Worm (Caenorhabditis elegans) whole organism, L4 larva: ENCODE results near the gene F22F7.8.

Experiments
- F10B5.3 ChIP-seq: sonication (generic microtip); optimal IDR thresholded peaks from 2 replicates; lab custom pipeline; 2016; ENCODE audit warnings: mild to moderate bottlenecking, missing genetic modification characterization, missing compliant biosample characterization
- F37D6.2 ChIP-seq: sonication (generic microtip); optimal IDR thresholded peaks from 2 replicates; lab custom pipeline; 2016; ENCODE audit warnings: mild to moderate bottlenecking, missing genetic modification characterization, missing compliant biosample characterization
- R02D3.7 ChIP-seq: fragments of 150-350 bp; sonication (generic microtip); optimal IDR thresholded peaks from 3 replicates; lab custom pipeline; 2014; ENCODE audit warnings: missing biosample characterization, missing genetic modification characterization
- T20F7.1 ChIP-seq: fragments of 200-800 bp; sonication (Bioruptor generic); optimal IDR thresholded peaks from 2 replicates; lab custom pipeline; 2018; ENCODE audit warnings: mild to moderate bottlenecking, missing genetic modification characterization, missing compliant biosample characterization
- T26A8.4 ChIP-seq: fragments of 200-800 bp; sonication (Bioruptor generic); IDR thresholded peaks from 2 replicates; pipeline ENCODE4 v1.3.6; 2022; ENCODE audit warnings: missing genetic modification characterization, missing compliant biosample characterization
- Y105C5A.15 ChIP-seq: fragments of 200-800 bp; sonication (Bioruptor generic); IDR thresholded peaks from 2 replicates; pipeline ENCODE4 v1.3.6; 2022; ENCODE audit warnings: missing genetic modification characterization, missing compliant biosample characterization
- ZK337.2 ChIP-seq: fragments of 200-800 bp; sonication (Bioruptor generic); IDR thresholded peaks from 2 replicates; pipeline ENCODE4 v1.3.6; 2022; ENCODE audit warnings: missing genetic modification reagents, missing genetic modification characterization, missing compliant biosample characterization
- ZK546.5 ChIP-seq, 2 experiments: sonication (generic microtip); optimal IDR thresholded peaks; 2 replicates each; lab custom pipeline; 2017; ENCODE audit warnings: missing biosample characterization in 2 of 2, missing genetic modification characterization in 2 of 2
- aha-1 ChIP-seq: fragments of 150-350 bp; peaks from one replicate; lab custom pipeline; 2014; ENCODE audit warnings: missing biosample characterization, missing genetic modification characterization
- ama-1 ChIP-seq: fragments of 150-350 bp; optimal IDR thresholded peaks from 2 replicates; lab custom pipeline; 2014; ENCODE audit warnings: inconsistent platforms, mixed read lengths
- arid-1 ChIP-seq: fragments of 200-800 bp; sonication (Bioruptor generic); conservative IDR thresholded peaks from 2 replicates; pipeline ENCODE4 v1.3.6; 2022; ENCODE audit warnings: missing genetic modification reagents, missing genetic modification characterization, missing compliant biosample characterization
- attf-4 ChIP-seq: sonication (generic microtip); optimal IDR thresholded peaks from 3 replicates; lab custom pipeline; 2017; ENCODE audit warnings: missing biosample characterization, missing genetic modification characterization
- ceh-20 ChIP-seq: fragments of 200-800 bp; sonication (Bioruptor generic); IDR thresholded peaks from 2 replicates; pipeline ENCODE4 v1.3.6; 2022; ENCODE audit warnings: missing genetic modification reagents, missing genetic modification characterization, missing compliant biosample characterization
- ceh-28 ChIP-seq: fragments of 150-350 bp; optimal IDR thresholded peaks from 2 replicates; lab custom pipeline; 2014; ENCODE audit warnings: missing biosample characterization, missing genetic modification reagents, missing genetic modification characterization
- ceh-44 ChIP-seq: fragments of 200-800 bp; sonication (Bioruptor generic); IDR thresholded peaks from 2 replicates; pipeline ENCODE4 v1.3.6; 2022; ENCODE audit warnings: missing genetic modification reagents, missing genetic modification characterization, missing compliant biosample characterization
- daf-12 ChIP-seq: fragments of 150-350 bp; optimal IDR thresholded peaks from 2 replicates; lab custom pipeline; 2014; ENCODE audit warnings: missing biosample characterization, missing genetic modification reagents, missing genetic modification characterization
- daf-16 ChIP-seq, 3 experiments: sonication (generic microtip); optimal IDR thresholded peaks; 2 replicates each; lab custom pipeline; 2016 to 2017; ENCODE audit warnings: missing genetic modification characterization in 3 of 3, missing genetic modification reagents in 3 of 3, mild to moderate bottlenecking in 2 of 3, missing compliant biosample characterization in 2 of 3, missing biosample characterization in 1 of 3, moderate library complexity in 1 of 3
- daf-19 ChIP-seq: fragments of 200-800 bp; sonication (Bioruptor generic); conservative IDR thresholded peaks from 2 replicates; pipeline ENCODE4 v1.3.6; 2022; ENCODE audit warnings: missing genetic modification characterization, missing compliant biosample characterization
- dmd-6 ChIP-seq: fragments of 200-800 bp; sonication (Bioruptor generic); IDR thresholded peaks from 2 replicates; pipeline ENCODE4 v1.3.6; 2022; ENCODE audit warnings: missing genetic modification reagents, missing genetic modification characterization, missing compliant biosample characterization
- duxl-1 ChIP-seq: sonication (generic microtip); optimal IDR thresholded peaks from 2 replicates; lab custom pipeline; 2016; ENCODE audit warnings: mild to moderate bottlenecking, missing genetic modification characterization, moderate library complexity, missing compliant biosample characterization; ENCODE audit not compliant: poor library complexity
- egl-43 ChIP-seq: fragments of 200-800 bp; sonication (Bioruptor generic); IDR thresholded peaks from 2 replicates; pipeline ENCODE4 v1.3.6; 2022; ENCODE audit warnings: missing genetic modification reagents, missing genetic modification characterization, missing compliant biosample characterization
- hif-1 ChIP-seq, 2 experiments: sonication (generic microtip); optimal IDR thresholded peaks; 2 replicates each; lab custom pipeline; 2016 to 2017; ENCODE audit warnings: missing compliant biosample characterization in 2 of 2, missing genetic modification characterization in 2 of 2, missing genetic modification reagents in 2 of 2, missing genotype in 2 of 2, mild to moderate bottlenecking in 1 of 2
- hlh-11 ChIP-seq: fragments of 200-800 bp; sonication (Bioruptor generic); optimal IDR thresholded peaks from 2 replicates; lab custom pipeline; 2018; ENCODE audit warnings: mild to moderate bottlenecking, missing genetic modification characterization, missing compliant biosample characterization
- hlh-30 ChIP-seq: sonication (generic microtip); optimal IDR thresholded peaks from 2 replicates; lab custom pipeline; 2017; ENCODE audit warnings: antibody characterized with exemption, mild to moderate bottlenecking, missing genetic modification characterization, missing compliant biosample characterization; ENCODE audit not compliant: insufficient read depth
- jun-1 ChIP-seq: fragments of 150-350 bp; optimal IDR thresholded peaks from 2 replicates; lab custom pipeline; 2014; ENCODE audit warnings: missing biosample characterization, missing genetic modification reagents, missing genetic modification characterization
- lin-13 ChIP-seq: fragments of 150-350 bp; optimal IDR thresholded peaks from 2 replicates; lab custom pipeline; 2014; ENCODE audit warnings: missing biosample characterization, missing genetic modification reagents, missing genetic modification characterization
- lin-29 ChIP-seq: fragments of 200-800 bp; sonication (Bioruptor generic); IDR thresholded peaks from 2 replicates; pipeline ENCODE4 v1.3.6; 2022; ENCODE audit warnings: missing genetic modification reagents, missing genetic modification characterization, missing compliant biosample characterization
- lir-3 ChIP-seq: sonication (generic microtip); optimal IDR thresholded peaks from 2 replicates; lab custom pipeline; 2016; ENCODE audit warnings: mild to moderate bottlenecking, missing genetic modification characterization, missing compliant biosample characterization
- lsy-2 ChIP-seq, 2 experiments: fragments of 150-350 bp in 1 of 2; sonication (generic microtip) in 1 of 2; optimal IDR thresholded peaks; 2 replicates each; lab custom pipeline; 2014 to 2017; ENCODE audit warnings: missing biosample characterization in 2 of 2, missing genetic modification characterization in 2 of 2
- madf-5 ChIP-seq, 2 experiments: fragments of 200-800 bp; sonication (Bioruptor generic); IDR thresholded peaks; 2 replicates each; pipeline ENCODE4 v1.3.6; 2022; ENCODE audit warnings: missing compliant biosample characterization in 2 of 2, missing genetic modification characterization in 2 of 2
- madf-9 ChIP-seq: fragments of 200-800 bp; sonication (Bioruptor generic); conservative IDR thresholded peaks from 2 replicates; pipeline ENCODE4 v1.3.6; 2022; ENCODE audit warnings: missing genetic modification reagents, missing genetic modification characterization, missing compliant biosample characterization
- mep-1 ChIP-seq: fragments of 150-350 bp; sonication (generic microtip); optimal IDR thresholded peaks from 3 replicates; lab custom pipeline; 2014; ENCODE audit warnings: missing biosample characterization, missing genetic modification characterization
- mxl-3 ChIP-seq: fragments of 200-800 bp; sonication (Bioruptor generic); optimal IDR thresholded peaks from 2 replicates; lab custom pipeline; 2018; ENCODE audit warnings: mild to moderate bottlenecking, missing genetic modification characterization, missing compliant biosample characterization
- nhr-102 ChIP-seq: sonication (generic microtip); optimal IDR thresholded peaks from 2 replicates; lab custom pipeline; 2016; ENCODE audit warnings: mild to moderate bottlenecking, missing genetic modification characterization, moderate library complexity, missing compliant biosample characterization
- nhr-11 ChIP-seq: fragments of 150-350 bp; optimal IDR thresholded peaks from 2 replicates; lab custom pipeline; 2014; ENCODE audit warnings: missing biosample characterization, missing genetic modification characterization
- nhr-25 ChIP-seq: sonication (generic microtip); optimal IDR thresholded peaks from 2 replicates; lab custom pipeline; 2017; ENCODE audit warnings: missing genetic modification characterization, mild to moderate bottlenecking, missing compliant biosample characterization, antibody characterized with exemption, moderate library complexity, borderline replicate concordance; ENCODE audit not compliant: insufficient read depth
- nhr-42 ChIP-seq: fragments of 200-800 bp; sonication (Bioruptor generic); IDR thresholded peaks from 2 replicates; pipeline ENCODE4 v1.3.6; 2022; ENCODE audit warnings: missing genetic modification characterization, missing compliant biosample characterization
- nhr-76 ChIP-seq: fragments of 150-350 bp; optimal IDR thresholded peaks from 2 replicates; lab custom pipeline; 2014; ENCODE audit warnings: missing biosample characterization, missing genetic modification characterization
- pha-4 ChIP-seq, 2 experiments: fragments of 150-350 bp in 1 of 2; fragments of 200-800 bp in 1 of 2; sonication (Bioruptor generic) in 1 of 2; IDR thresholded peaks in 1 of 2; optimal IDR thresholded peaks in 1 of 2; 2 replicates each; pipeline versions ENCODE4 v1.3.6 to Lab custom; 2014 to 2022; ENCODE audit warnings: missing genetic modification characterization in 2 of 2, missing genetic modification reagents in 2 of 2, missing biosample characterization in 1 of 2, missing compliant biosample characterization in 1 of 2
- php-3 ChIP-seq: fragments of 200-800 bp; sonication (Bioruptor generic); IDR thresholded peaks from 2 replicates; pipeline ENCODE4 v1.3.6; 2022; ENCODE audit warnings: missing genetic modification reagents, missing genetic modification characterization, missing compliant biosample characterization
- pqm-1 ChIP-seq: sonication (generic microtip); optimal IDR thresholded peaks from 2 replicates; lab custom pipeline; 2017; ENCODE audit warnings: missing biosample characterization, missing genetic modification characterization
- saeg-2 ChIP-seq: fragments of 200-800 bp; sonication (Bioruptor generic); IDR thresholded peaks from 2 replicates; pipeline ENCODE4 v1.3.6; 2022; ENCODE audit warnings: missing genetic modification reagents, missing genetic modification characterization, missing compliant biosample characterization
- set-16 ChIP-seq: fragments of 200-800 bp; sonication (Bioruptor generic); IDR thresholded peaks from 2 replicates; pipeline ENCODE4 v1.3.6; 2022; ENCODE audit warnings: missing genetic modification reagents, missing genetic modification characterization, missing compliant biosample characterization
- snpc-1.2 ChIP-seq: fragments of 200-800 bp; sonication (Bioruptor generic); IDR thresholded peaks from 2 replicates; pipeline ENCODE4 v1.3.6; 2022; ENCODE audit warnings: missing genetic modification reagents, missing genetic modification characterization, missing compliant biosample characterization
- spr-3 ChIP-seq: fragments of 200-800 bp; sonication (Bioruptor generic); optimal IDR thresholded peaks from 2 replicates; lab custom pipeline; 2018; ENCODE audit warnings: mild to moderate bottlenecking, missing genetic modification characterization, missing compliant biosample characterization
- tra-1 ChIP-seq: fragments of 200-800 bp; sonication (Bioruptor generic); IDR thresholded peaks from 2 replicates; pipeline ENCODE4 v1.3.6; 2022; ENCODE audit warnings: missing genetic modification reagents, missing genetic modification characterization, missing compliant biosample characterization
- unc-62 ChIP-seq, 3 experiments: fragments of 150-350 bp in 1 of 3; sonication (generic microtip); optimal IDR thresholded peaks in 2 of 3; peaks in 1 of 3; 1 replicate in 1 of 3; 2 replicates in 2 of 3; lab custom pipeline; 2014 to 2017; ENCODE audit warnings: missing biosample characterization in 3 of 3, missing genetic modification characterization in 3 of 3, missing genetic modification reagents in 3 of 3, missing genotype in 1 of 3
- zag-1 ChIP-seq: fragments of 150-350 bp; optimal IDR thresholded peaks from 2 replicates; lab custom pipeline; 2014; ENCODE audit warnings: missing biosample characterization, missing genetic modification characterization
- zip-11 ChIP-seq: fragments of 200-800 bp; sonication (Bioruptor generic); IDR thresholded peaks from 2 replicates; pipeline ENCODE4 v1.3.6; 2022; ENCODE audit warnings: missing genetic modification characterization, missing compliant biosample characterization
- zip-2 ChIP-seq: fragments of 150-350 bp; optimal IDR thresholded peaks from 2 replicates; lab custom pipeline; 2014; ENCODE audit warnings: missing biosample characterization, missing genetic modification characterization

F22F7.8 gene

ce11 chrV:2135323-2135722, 13.6 kb upstream of the F22F7.8 start (continued):
- TF ChIP-seq lir-3 = no peak
- TF ChIP-seq daf-12 (tag; lab: Kevin White, UChicago) = no peak
- TF ChIP-seq Y105C5A.15 (GFP tag; lab: Robert Waterston, UW) = no peak
- TF ChIP-seq ZK546.5 (tag; optimal IDR thresholded peaks at IDR 0.05; lab: Kevin White, UChicago) = no peak
- TF ChIP-seq daf-19 (GFP tag; lab: Robert Waterston, UW) = no peak
- peak; percentile 55 for TF ChIP-seq hlh-30 (tag; lab: Kevin White, UChicago)
- TF ChIP-seq spr-3 (GFP tag; lab: Kevin White, UChicago) = no peak
- TF ChIP-seq R02D3.7 (tag; lab: Kevin White, UChicago) = no peak
- TF ChIP-seq daf-16 (GFP tag; optimal IDR thresholded peaks at IDR 0.05; lab: Kevin White, UChicago) = no peak
- no peak for TF ChIP-seq daf-16 (tag; optimal IDR thresholded peaks at IDR 0.05; lab: Kevin White, UChicago)
- no peak for TF ChIP-seq T20F7.1 (GFP tag; lab: Kevin White, UChicago)
- no peak for TF ChIP-seq F10B5.3 (tag; lab: Kevin White, UChicago)
- peak; percentile 52 for TF ChIP-seq dmd-6 (GFP tag; lab: Robert Waterston, UW)
- TF ChIP-seq lsy-2 (tag; optimal IDR thresholded peaks at IDR 0.05; lab: Kevin White, UChicago) = peak in 1 of 2 experiments; percentile 13
- no peak for TF ChIP-seq nhr-102 (tag; lab: Kevin White, UChicago)
- TF ChIP-seq jun-1 (tag; lab: Kevin White, UChicago) = no peak
- TF ChIP-seq zag-1 (tag; lab: Kevin White, UChicago) = no peak
- no peak for TF ChIP-seq egl-43 (GFP tag; lab: Robert Waterston, UW)
- TF ChIP-seq arid-1 = peak; percentile 45; the same call in 1 of the 2 replicates
- 0 out of 2 replicates have a peak, but pooled peaks have one; percentile 27 for TF ChIP-seq set-16 (GFP tag; lab: Robert Waterston, UW)
- no peak for TF ChIP-seq ceh-44 (GFP tag; lab: Robert Waterston, UW)
- TF ChIP-seq saeg-2 (GFP tag; lab: Robert Waterston, UW) = no peak
- no peak for TF ChIP-seq attf-4 (tag; lab: Kevin White, UChicago)
- TF ChIP-seq tra-1 (GFP tag; lab: Robert Waterston, UW) = no peak
- no peak for TF ChIP-seq pqm-1 (tag; lab: Kevin White, UChicago)
- TF ChIP-seq lin-13 (GFP tag; lab: Kevin White, UChicago) = no peak
- TF ChIP-seq snpc-1.2 (GFP tag; lab: Robert Waterston, UW) = no peak
- TF ChIP-seq unc-62 (GFP tag; optimal IDR thresholded peaks at IDR 0.05 in 1 of 2; lab: Kevin White, UChicago) = no peak
- no peak for TF ChIP-seq unc-62 (tag; optimal IDR thresholded peaks at IDR 0.05; lab: Kevin White, UChicago)
- TF ChIP-seq nhr-42 (GFP tag; lab: Robert Waterston, UW) = no peak
- TF ChIP-seq nhr-11 = peak; percentile 69
- peak; percentile 95 for TF ChIP-seq mxl-3 (GFP tag; lab: Kevin White, UChicago)
- peak; percentile 61 for TF ChIP-seq hlh-11 (tag; lab: Kevin White, UChicago)
- TF ChIP-seq madf-5 (GFP tag; IDR thresholded peaks at IDR 0.05; lab: Robert Waterston, UW) = no peak
- TF ChIP-seq aha-1 (tag; lab: Kevin White, UChicago) = peak; percentile 60
- no peak for TF ChIP-seq pha-4 (GFP tag; IDR thresholded peaks at IDR 0.05; lab: Robert Waterston, UW)
- TF ChIP-seq pha-4 (tag; optimal IDR thresholded peaks at IDR 0.05; lab: Kevin White, UChicago) = no peak
- no peak for TF ChIP-seq T26A8.4 (GFP tag; lab: Robert Waterston, UW)
- no peak for TF ChIP-seq zip-11
- no peak for TF ChIP-seq nhr-25
- no peak for TF ChIP-seq zip-2 (tag; lab: Kevin White, UChicago)
- TF ChIP-seq nhr-76 (tag; lab: Kevin White, UChicago) = no peak
- peak; percentile 36 for TF ChIP-seq mep-1 (tag; lab: Kevin White, UChicago)
- no peak for TF ChIP-seq php-3
- TF ChIP-seq ZK337.2 (GFP tag; lab: Robert Waterston, UW) = 0 out of 2 replicates have a peak, but pooled peaks have one; percentile 8
- no peak for TF ChIP-seq lin-29
- peak in 1 of 2 experiments; percentile 7 for TF ChIP-seq hif-1 (tag; optimal IDR thresholded peaks at IDR 0.05; lab: Kevin White, UChicago)
- no peak for TF ChIP-seq duxl-1
- no peak for TF ChIP-seq ceh-28 (tag; lab: Kevin White, UChicago)
- TF ChIP-seq madf-9 (GFP tag; lab: Robert Waterston, UW) = no peak
- no peak for TF ChIP-seq ceh-20 (GFP tag; lab: Robert Waterston, UW)
- no peak for TF ChIP-seq ama-1 (lab: Kevin White, UChicago)
- TF ChIP-seq F37D6.2 (tag; lab: Kevin White, UChicago) = no peak
